Worm (Caenorhabditis elegans) whole organism, young adult: ENCODE results near the gene srv-26.

Experiments
- B0019.2 ChIP-seq: fragments of 200-800 bp; sonication (Bioruptor generic); conservative IDR thresholded peaks from 2 replicates; pipeline ENCODE4 v1.3.6; 2022; ENCODE audit warnings: missing genetic modification reagents, missing genetic modification characterization, missing compliant biosample characterization
- B0035.1 ChIP-seq: sonication (generic microtip); optimal IDR thresholded peaks from 2 replicates; lab custom pipeline; 2016; ENCODE audit warnings: missing genetic modification characterization, mild to moderate bottlenecking, missing compliant biosample characterization, missing genotype, missing genetic modification reagents
- B0261.1 ChIP-seq: sonication (generic microtip); optimal IDR thresholded peaks from 2 replicates; lab custom pipeline; 2016; ENCODE audit warnings: mild to moderate bottlenecking, missing genetic modification characterization, moderate library complexity, missing compliant biosample characterization
- C17E4.6 ChIP-seq: fragments of 200-800 bp; sonication (Bioruptor generic); IDR thresholded peaks from 2 replicates; pipeline ENCODE4 v1.3.6; 2022; ENCODE audit warnings: missing genetic modification reagents, missing genetic modification characterization, missing compliant biosample characterization
- D2030.7 ChIP-seq: fragments of 200-800 bp; sonication (Bioruptor generic); IDR thresholded peaks from 2 replicates; pipeline ENCODE4 v1.3.6; 2022; ENCODE audit warnings: missing genetic modification reagents, missing genetic modification characterization, missing compliant biosample characterization
- F33H1.4 ChIP-seq: fragments of 200-800 bp; sonication (Bioruptor generic); IDR thresholded peaks from 2 replicates; pipeline ENCODE4 v1.3.6; 2022; ENCODE audit warnings: missing genetic modification reagents, missing genetic modification characterization, missing compliant biosample characterization
- F37B4.10 ChIP-seq: fragments of 200-800 bp; sonication (Bioruptor generic); IDR thresholded peaks from 2 replicates; pipeline ENCODE4 v1.3.6; 2022; ENCODE audit warnings: missing genetic modification characterization, missing compliant biosample characterization
- F39B2.1 ChIP-seq: fragments of 200-800 bp; sonication (Bioruptor generic); IDR thresholded peaks from 2 replicates; pipeline ENCODE4 v1.3.6; 2022; ENCODE audit warnings: missing genetic modification reagents, missing genetic modification characterization, missing compliant biosample characterization
- F49E8.2 ChIP-seq: sonication (generic microtip); optimal IDR thresholded peaks from 3 replicates; lab custom pipeline; 2017; ENCODE audit warnings: missing genetic modification characterization, mild to moderate bottlenecking, missing compliant biosample characterization, antibody characterized with exemption, moderate library complexity; ENCODE audit not compliant: insufficient read depth
- F52B5.7 ChIP-seq: sonication (generic microtip); optimal IDR thresholded peaks from 2 replicates; lab custom pipeline; 2016; ENCODE audit warnings: mild to moderate bottlenecking, missing genetic modification characterization, missing compliant biosample characterization
- K12H6.12 ChIP-seq: fragments of 200-800 bp; sonication (Bioruptor generic); optimal IDR thresholded peaks from 2 replicates; lab custom pipeline; 2018; ENCODE audit warnings: mild to moderate bottlenecking, missing genetic modification characterization, missing compliant biosample characterization
- T07F8.4 ChIP-seq: sonication (generic microtip); optimal IDR thresholded peaks from 2 replicates; lab custom pipeline; 2016; ENCODE audit warnings: mild to moderate bottlenecking, missing genetic modification characterization, moderate library complexity, missing compliant biosample characterization
- akir-1 ChIP-seq: fragments of 200-800 bp; sonication (Bioruptor generic); optimal IDR thresholded peaks from 2 replicates; lab custom pipeline; 2018; ENCODE audit warnings: mild to moderate bottlenecking, missing genetic modification characterization, moderate library complexity, missing compliant biosample characterization
- athp-1 ChIP-seq: sonication (generic microtip); optimal IDR thresholded peaks from 2 replicates; lab custom pipeline; 2017; ENCODE audit warnings: mild to moderate bottlenecking, missing genetic modification characterization, missing compliant biosample characterization
- bed-2 ChIP-seq: fragments of 200-800 bp; sonication (Bioruptor generic); IDR thresholded peaks from 2 replicates; pipeline ENCODE4 v1.3.6; 2022; ENCODE audit warnings: missing genetic modification reagents, missing genetic modification characterization, missing compliant biosample characterization
- ccch-3 ChIP-seq: fragments of 200-800 bp; sonication (Bioruptor generic); optimal IDR thresholded peaks from 2 replicates; lab custom pipeline; 2018; ENCODE audit warnings: mild to moderate bottlenecking, missing genetic modification characterization, missing compliant biosample characterization
- cebp-2 ChIP-seq: fragments of 200-800 bp; sonication (Bioruptor generic); IDR thresholded peaks from 2 replicates; pipeline ENCODE4 v1.3.6; 2022; ENCODE audit warnings: missing genetic modification characterization, missing compliant biosample characterization
- ceh-91 ChIP-seq: fragments of 200-800 bp; sonication (Bioruptor generic); IDR thresholded peaks from 2 replicates; pipeline ENCODE4 v1.3.6; 2022; ENCODE audit warnings: missing genetic modification reagents, missing genetic modification characterization, missing compliant biosample characterization
- dox-1 ChIP-seq: fragments of 200-800 bp; sonication (Bioruptor generic); IDR thresholded peaks from 2 replicates; pipeline ENCODE4 v1.3.6; 2022; ENCODE audit warnings: missing genetic modification reagents, missing genetic modification characterization, missing compliant biosample characterization
- dpff-1 ChIP-seq: sonication (generic microtip); optimal IDR thresholded peaks from 2 replicates; lab custom pipeline; 2017; ENCODE audit warnings: mild to moderate bottlenecking, missing genetic modification characterization, missing compliant biosample characterization
- dpl-1 ChIP-seq: fragments of 150-350 bp; optimal IDR thresholded peaks from 2 replicates; lab custom pipeline; 2014; ENCODE audit warnings: missing biosample characterization, missing genetic modification reagents, missing genetic modification characterization
- egl-44 ChIP-seq: fragments of 200-800 bp; sonication (Bioruptor generic); IDR thresholded peaks from 2 replicates; pipeline ENCODE4 v1.3.6; 2022; ENCODE audit warnings: missing genetic modification reagents, missing genetic modification characterization, missing compliant biosample characterization
- ekl-4 ChIP-seq: fragments of 200-800 bp; sonication (Bioruptor generic); IDR thresholded peaks from 2 replicates; pipeline ENCODE4 v1.3.6; 2022; ENCODE audit warnings: missing genetic modification reagents, missing genetic modification characterization, missing compliant biosample characterization
- gei-17 ChIP-seq: fragments of 200-800 bp; sonication (Bioruptor generic); optimal IDR thresholded peaks from 2 replicates; lab custom pipeline; 2018; ENCODE audit warnings: mild to moderate bottlenecking, missing genetic modification characterization, missing compliant biosample characterization
- lag-1 ChIP-seq: fragments of 200-800 bp; sonication (Bioruptor generic); IDR thresholded peaks from 2 replicates; pipeline ENCODE4 v1.3.6; 2022; ENCODE audit warnings: missing genetic modification reagents, missing genetic modification characterization, missing compliant biosample characterization
- lin-26 ChIP-seq: fragments of 200-800 bp; sonication (Bioruptor generic); IDR thresholded peaks from 2 replicates; pipeline ENCODE4 v1.3.6; 2022; ENCODE audit warnings: missing genetic modification reagents, missing genetic modification characterization, missing compliant biosample characterization
- lin-35 ChIP-seq, 3 experiments: fragments of 150-350 bp in 2 of 3; sonication (generic microtip) in 1 of 3; optimal IDR thresholded peaks; 2 replicates each; lab custom pipeline; 2014 to 2018; ENCODE audit warnings: missing biosample characterization in 3 of 3, missing genetic modification characterization in 3 of 3, missing genetic modification reagents in 3 of 3
- lin-54 ChIP-seq: fragments of 200-800 bp; sonication (Bioruptor generic); optimal IDR thresholded peaks from 2 replicates; lab custom pipeline; 2018; ENCODE audit warnings: mild to moderate bottlenecking, missing genetic modification characterization, missing compliant biosample characterization
- lir-1 ChIP-seq: fragments of 200-800 bp; sonication (Bioruptor generic); conservative IDR thresholded peaks from 2 replicates; pipeline ENCODE4 v1.3.6; 2022; ENCODE audit warnings: missing genetic modification reagents, missing genetic modification characterization, missing compliant biosample characterization
- madf-3 ChIP-seq: fragments of 200-800 bp; sonication (Bioruptor generic); IDR thresholded peaks from 2 replicates; pipeline ENCODE4 v1.3.6; 2022; ENCODE audit warnings: missing genetic modification reagents, missing genetic modification characterization, missing compliant biosample characterization
- madf-8 ChIP-seq: fragments of 200-800 bp; sonication (Bioruptor generic); conservative IDR thresholded peaks from 2 replicates; pipeline ENCODE4 v1.3.6; 2022; ENCODE audit warnings: missing genetic modification reagents, missing genetic modification characterization, missing compliant biosample characterization
- mxl-1 ChIP-seq: sonication (generic microtip); optimal IDR thresholded peaks from 2 replicates; lab custom pipeline; 2016; ENCODE audit warnings: missing genetic modification characterization, missing compliant biosample characterization
- nfyb-1 ChIP-seq: fragments of 200-800 bp; sonication (Bioruptor generic); IDR thresholded peaks from 2 replicates; pipeline ENCODE4 v1.3.6; 2022; ENCODE audit warnings: missing genetic modification reagents, missing genetic modification characterization, missing compliant biosample characterization
- nhr-120 ChIP-seq: fragments of 200-800 bp; sonication (Bioruptor generic); IDR thresholded peaks from 2 replicates; pipeline ENCODE4 v1.3.6; 2022; ENCODE audit warnings: missing genetic modification characterization, missing compliant biosample characterization
- nhr-27 ChIP-seq: fragments of 200-800 bp; sonication (Bioruptor generic); optimal IDR thresholded peaks from 2 replicates; lab custom pipeline; 2018; ENCODE audit warnings: mild to moderate bottlenecking, missing genetic modification characterization, moderate library complexity, missing compliant biosample characterization
- pbrm-1 ChIP-seq: fragments of 200-800 bp; sonication (Bioruptor generic); IDR thresholded peaks from 2 replicates; pipeline ENCODE4 v1.3.6; 2022; ENCODE audit warnings: missing genetic modification reagents, missing genetic modification characterization, missing compliant biosample characterization
- rcor-1 ChIP-seq: fragments of 200-800 bp; sonication (Bioruptor generic); IDR thresholded peaks from 2 replicates; pipeline ENCODE4 v1.3.6; 2022; ENCODE audit warnings: missing genetic modification reagents, missing genetic modification characterization, missing compliant biosample characterization
- sdz-38 ChIP-seq: sonication (generic microtip); optimal IDR thresholded peaks from 2 replicates; lab custom pipeline; 2016; ENCODE audit warnings: missing genotype, missing genetic modification characterization, missing compliant biosample characterization
- snpc-1.1 ChIP-seq: sonication (generic microtip); optimal IDR thresholded peaks from 2 replicates; lab custom pipeline; 2017; ENCODE audit warnings: missing genetic modification characterization, mild to moderate bottlenecking, missing compliant biosample characterization, antibody characterized with exemption, moderate library complexity, missing genotype, missing genetic modification reagents; ENCODE audit not compliant: insufficient read depth
- snpc-1.3 ChIP-seq: sonication (generic microtip); optimal IDR thresholded peaks from 2 replicates; lab custom pipeline; 2017; ENCODE audit warnings: missing genetic modification characterization, mild to moderate bottlenecking, missing compliant biosample characterization, antibody characterized with exemption, moderate library complexity, missing genotype, missing genetic modification reagents; ENCODE audit not compliant: insufficient read depth
- sptf-2 ChIP-seq: fragments of 200-800 bp; sonication (Bioruptor generic); optimal IDR thresholded peaks from 2 replicates; lab custom pipeline; 2018; ENCODE audit warnings: mild to moderate bottlenecking, missing genetic modification characterization, missing compliant biosample characterization
- xnd-1 ChIP-seq: sonication (generic microtip); optimal IDR thresholded peaks from 2 replicates; lab custom pipeline; 2016; ENCODE audit warnings: missing genotype, missing genetic modification reagents, missing genetic modification characterization, missing compliant biosample characterization
- zfh-2 ChIP-seq: fragments of 200-800 bp; sonication (Bioruptor generic); conservative IDR thresholded peaks from 2 replicates; pipeline ENCODE4 v1.3.6; 2022; ENCODE audit warnings: missing genetic modification reagents, missing genetic modification characterization, missing compliant biosample characterization
- ztf-18 ChIP-seq: sonication (generic microtip); optimal IDR thresholded peaks from 2 replicates; lab custom pipeline; 2016; ENCODE audit warnings: missing genotype, mild to moderate bottlenecking, missing genetic modification characterization, missing compliant biosample characterization
- ztf-22 ChIP-seq: fragments of 200-800 bp; sonication (Bioruptor generic); optimal IDR thresholded peaks from 2 replicates; lab custom pipeline; 2018; ENCODE audit warnings: mild to moderate bottlenecking, missing genetic modification characterization, moderate library complexity, missing compliant biosample characterization
- ztf-25 ChIP-seq: fragments of 200-800 bp; sonication (Bioruptor generic); IDR thresholded peaks from 2 replicates; pipeline ENCODE4 v1.3.6; 2022; ENCODE audit warnings: missing genetic modification reagents, missing genetic modification characterization, missing compliant biosample characterization
- ztf-28 ChIP-seq: fragments of 200-800 bp; sonication (Bioruptor generic); IDR thresholded peaks from 2 replicates; pipeline ENCODE4 v1.3.6; 2022; ENCODE audit warnings: missing genetic modification reagents, missing genetic modification characterization, missing compliant biosample characterization

The srv-26 gene

ce11 chrIV:6323654-6324224 is 22.1 kb upstream of the srv-26 start, which contains the start of gene sqd-1 (continued):
- TF ChIP-seq mxl-1 (tag; lab: Kevin White, UChicago) (no peak), athp-1 (tag; lab: Kevin White, UChicago) (peak; percentile 87), dox-1 (GFP tag; lab: Robert Waterston, UW) (peak; percentile 96), C17E4.6 (GFP tag; lab: Robert Waterston, UW) (peak; percentile 92), F49E8.2 (peak; percentile 78), madf-3 (GFP tag; lab: Robert Waterston, UW) (peak; percentile 91), sdz-38 (tag; lab: Kevin White, UChicago) (no peak), ztf-25 (peak; percentile 60; the same call in 1 of the 2 replicates), lag-1 (GFP tag; lab: Robert Waterston, UW) (no peak), F33H1.4 (peak; percentile 100), sptf-2 (GFP tag; lab: Kevin White, UChicago) (no peak), nhr-120 (GFP tag; lab: Robert Waterston, UW) (no peak), lin-54 (GFP tag; lab: Kevin White, UChicago) (peak; percentile 92), lin-26 (peak; percentile 71; the same call in 1 of the 2 replicates), T07F8.4 (tag; lab: Kevin White, UChicago) (no peak), K12H6.12 (tag; lab: Kevin White, UChicago) (peak; percentile 91), D2030.7 (GFP tag; lab: Robert Waterston, UW) (peak; percentile 89), ceh-91 (peak; percentile 89), nhr-27 (tag; lab: Kevin White, UChicago) (peak; percentile 57), ztf-18 (tag; lab: Kevin White, UChicago) (peak; percentile 48), bed-2 (GFP tag; lab: Robert Waterston, UW) (0 out of 2 replicates have a peak, but pooled peaks have one; percentile 36), xnd-1 (tag; lab: Kevin White, UChicago) (peak; percentile 54), lir-1 (GFP tag; lab: Robert Waterston, UW) (peak; percentile 91), akir-1 (GFP tag; lab: Kevin White, UChicago) (no peak), B0019.2 (GFP tag; lab: Robert Waterston, UW) (peak; percentile 57; the same call in 1 of the 2 replicates), zfh-2 (GFP tag; lab: Robert Waterston, UW) (peak; percentile 90), nfyb-1 (GFP tag; lab: Robert Waterston, UW) (peak; percentile 96), snpc-1.1 (tag; lab: Kevin White, UChicago) (peak; percentile 52), dpff-1 (no peak), pbrm-1 (peak; percentile 96), B0035.1 (tag; lab: Kevin White, UChicago) (peak; percentile 30), ztf-22 (GFP tag; lab: Kevin White, UChicago) (peak; percentile 55), F52B5.7 (peak; percentile 88), F39B2.1 (no peak), B0261.1 (tag; lab: Kevin White, UChicago) (peak; percentile 16), ekl-4 (GFP tag; lab: Robert Waterston, UW) (peak; percentile 93), snpc-1.3 (peak; percentile 64), ccch-3 (GFP tag; lab: Kevin White, UChicago) (no peak), gei-17 (GFP tag; lab: Kevin White, UChicago) (peak; percentile 75), egl-44 (peak; percentile 86; the same call in 1 of the 2 replicates), dpl-1 (GFP tag; lab: Kevin White, UChicago) (peak; percentile 61), cebp-2 (GFP tag; lab: Robert Waterston, UW) (peak; percentile 65; the same call in 1 of the 2 replicates), rcor-1 (GFP tag; lab: Robert Waterston, UW) (peak; percentile 91), madf-8 (peak; percentile 59), ztf-28 (peak; percentile 96), lin-35 (GFP tag; optimal IDR thresholded peaks at IDR 0.05; lab: Kevin White, UChicago) (peak in 2 of 3 experiments; percentile 67 to 89), F37B4.10 (0 out of 2 replicates have a peak, but pooled peaks have one; percentile 71)
